Fruit fly (Drosophila melanogaster) whole organism, wandering third instar larva: ENCODE results near the gene CG6962.

ENCODE experiments used
- Abd-B ChIP-seq: fragments of >200 bp; optimal IDR thresholded peaks from 2 replicates; lab custom pipeline; 2017; ENCODE audit warnings: missing biosample characterization, missing genetic modification characterization
- CG32264 ChIP-seq: fragments of 200-800 bp; sonication (Bioruptor generic); optimal IDR thresholded peaks from 2 replicates; lab custom pipeline; 2016; ENCODE audit warnings: missing biosample characterization, missing genetic modification characterization
- CG9705 ChIP-seq: fragments of 200-800 bp; sonication (Bioruptor generic); optimal IDR thresholded peaks from 2 replicates; lab custom pipeline; 2018; ENCODE audit warnings: missing biosample characterization, mild to moderate bottlenecking, missing genetic modification characterization
- CrebA ChIP-seq: fragments of 200-800 bp; sonication (Bioruptor generic); optimal IDR thresholded peaks from 2 replicates; lab custom pipeline; 2016; ENCODE audit warnings: missing biosample characterization, mild to moderate bottlenecking, missing genetic modification characterization, borderline replicate concordance
- Dfd ChIP-seq: fragments of >200 bp; optimal IDR thresholded peaks from 2 replicates; lab custom pipeline; 2017; ENCODE audit warnings: missing biosample characterization, missing genetic modification characterization
- Dif ChIP-seq: fragments of 200-275, 200-300 bp; sonication (Bioruptor generic); optimal IDR thresholded peaks from 2 replicates; lab custom pipeline; 2018; ENCODE audit warnings: missing biosample characterization, missing genetic modification characterization; ENCODE audit not compliant: partially characterized antibody
- GATAd ChIP-seq: sonication (Bioruptor generic); optimal IDR thresholded peaks from 2 replicates; lab custom pipeline; 2016; ENCODE audit warnings: missing biosample characterization, missing genetic modification characterization
- HLH106 ChIP-seq: fragments of 200-800 bp; optimal IDR thresholded peaks from 3 replicates; lab custom pipeline; 2019; ENCODE audit warnings: missing biosample characterization, mild to moderate bottlenecking, missing genetic modification characterization, moderate library complexity
- Hnf4 ChIP-seq: fragments of 200-800 bp; sonication (Bioruptor generic); optimal IDR thresholded peaks from 2 replicates; lab custom pipeline; 2016; ENCODE audit warnings: missing biosample characterization, mild to moderate bottlenecking, missing genetic modification characterization
- Hr78 ChIP-seq: fragments of >200 bp; optimal IDR thresholded peaks from 2 replicates; lab custom pipeline; 2017; ENCODE audit warnings: missing biosample characterization, missing genetic modification characterization
- Hr83 ChIP-seq: fragments of 200-300 bp; sonication (Bioruptor generic); optimal IDR thresholded peaks from 2 replicates; lab custom pipeline; 2016; ENCODE audit warnings: missing biosample characterization, mild to moderate bottlenecking, missing genetic modification characterization, moderate library complexity; ENCODE audit not compliant: poor library complexity, severe bottlenecking
- Jra ChIP-seq: sonication (Bioruptor generic); optimal IDR thresholded peaks from 2 replicates; lab custom pipeline; 2016; ENCODE audit warnings: missing biosample characterization, missing genetic modification characterization
- Mio ChIP-seq: sonication (Bioruptor generic); optimal IDR thresholded peaks from 2 replicates; lab custom pipeline; 2016; ENCODE audit warnings: missing biosample characterization, missing genetic modification characterization
- Myc ChIP-seq: fragments of >200 bp; optimal IDR thresholded peaks from 2 replicates; lab custom pipeline; 2017
- N ChIP-seq: fragments of >200 bp; optimal IDR thresholded peaks from 2 replicates; lab custom pipeline; 2018; ENCODE audit warnings: missing biosample characterization, missing external identifiers, missing genetic modification characterization
- OdsH ChIP-seq: fragments of 200-800 bp; sonication (Bioruptor generic); optimal IDR thresholded peaks from 2 replicates; lab custom pipeline; 2016; ENCODE audit warnings: missing biosample characterization, mild to moderate bottlenecking, missing genetic modification characterization
- Rel ChIP-seq, 2 experiments: fragments of 200-800 bp; sonication (Bioruptor generic) in 1 of 2; optimal IDR thresholded peaks; 2 replicates in 1 of 2; 3 replicates in 1 of 2; lab custom pipeline; 2016 to 2019; ENCODE audit warnings: mild to moderate bottlenecking in 2 of 2, missing biosample characterization in 2 of 2, missing genetic modification characterization in 2 of 2, moderate library complexity in 1 of 2
- Sp1 ChIP-seq: fragments of 200-800 bp; sonication (Bioruptor generic); optimal IDR thresholded peaks from 3 replicates; lab custom pipeline; 2019; ENCODE audit warnings: missing biosample characterization, mild to moderate bottlenecking, missing genetic modification characterization, moderate library complexity
- Vsx2 ChIP-seq: fragments of 200-300, 225-300 bp; sonication (Bioruptor generic); optimal IDR thresholded peaks from 2 replicates; lab custom pipeline; 2018; ENCODE audit warnings: missing biosample characterization, missing genetic modification characterization; ENCODE audit not compliant: partially characterized antibody
- br ChIP-seq: fragments of 200-800 bp; sonication (Bioruptor generic); optimal IDR thresholded peaks from 2 replicates; lab custom pipeline; 2016; ENCODE audit warnings: missing biosample characterization, missing genetic modification characterization
- brk ChIP-seq: fragments of 200-800 bp; sonication (Bioruptor generic); optimal IDR thresholded peaks from 2 replicates; lab custom pipeline; 2016; ENCODE audit warnings: missing biosample characterization, mild to moderate bottlenecking, missing genetic modification characterization
- dl ChIP-seq, 2 experiments: fragments of 175-275, 200-275 bp in 1 of 2; fragments of 200-275 bp in 1 of 2; sonication (Bioruptor generic); optimal IDR thresholded peaks; lab custom pipeline; 2018; ENCODE audit warnings: mild to moderate bottlenecking in 2 of 2, missing biosample characterization in 2 of 2, missing genetic modification characterization in 2 of 2, moderate library complexity in 2 of 2; ENCODE audit not compliant: partially characterized antibody in 2 of 2, insufficient read depth in 1 of 2
- dmrt93B ChIP-seq: fragments of 200-800 bp; sonication (Bioruptor generic); optimal IDR thresholded peaks from 2 replicates; lab custom pipeline; 2018; ENCODE audit warnings: missing biosample characterization, mild to moderate bottlenecking, missing genetic modification characterization
- dsf ChIP-seq: sonication (Bioruptor generic); optimal IDR thresholded peaks from 2 replicates; lab custom pipeline; 2016; ENCODE audit warnings: missing biosample characterization, missing genetic modification characterization, borderline replicate concordance
- ey ChIP-seq: fragments of 200-800 bp; sonication (Bioruptor generic); optimal IDR thresholded peaks from 2 replicates; lab custom pipeline; 2016; ENCODE audit warnings: missing biosample characterization, missing genetic modification characterization
- foxo ChIP-seq, 2 experiments: fragments of 200-800 bp; sonication (Bioruptor generic); optimal IDR thresholded peaks; 2 replicates in 1 of 2; 3 replicates in 1 of 2; lab custom pipeline; 2016 to 2017; ENCODE audit warnings: missing biosample characterization in 2 of 2, missing genetic modification characterization in 2 of 2
- fru ChIP-seq: fragments of 200-800 bp; sonication (Bioruptor generic); optimal IDR thresholded peaks from 3 replicates; lab custom pipeline; 2016; ENCODE audit warnings: missing biosample characterization, mild to moderate bottlenecking, missing genetic modification characterization
- h ChIP-seq: fragments of 200-800 bp; sonication (Bioruptor generic); optimal IDR thresholded peaks from 3 replicates; lab custom pipeline; 2016; ENCODE audit warnings: missing biosample characterization, mild to moderate bottlenecking, missing genetic modification characterization
- jim ChIP-seq: fragments of 175-275, 200-325 bp; sonication (Bioruptor generic); optimal IDR thresholded peaks from 2 replicates; lab custom pipeline; 2016; ENCODE audit warnings: missing biosample characterization, mild to moderate bottlenecking, missing genetic modification characterization
- lola ChIP-seq: fragments of >200 bp; optimal IDR thresholded peaks from 2 replicates; lab custom pipeline; 2017; ENCODE audit warnings: missing biosample characterization, missing genetic modification characterization
- pan ChIP-seq: fragments of >200 bp; optimal IDR thresholded peaks from 2 replicates; lab custom pipeline; 2017
- psq ChIP-seq: fragments of 200-800 bp; sonication (Bioruptor generic); optimal IDR thresholded peaks from 3 replicates; lab custom pipeline; 2017; ENCODE audit warnings: missing biosample characterization, mild to moderate bottlenecking, missing genetic modification characterization, moderate library complexity
- rgr ChIP-seq: fragments of 200-800 bp; sonication (Bioruptor generic); optimal IDR thresholded peaks from 3 replicates; lab custom pipeline; 2016; ENCODE audit warnings: missing biosample characterization, mild to moderate bottlenecking, missing genetic modification characterization
- sage ChIP-seq: fragments of 200-800 bp; sonication (Bioruptor generic); optimal IDR thresholded peaks from 2 replicates; lab custom pipeline; 2016; ENCODE audit warnings: missing biosample characterization, mild to moderate bottlenecking, missing genetic modification characterization
- sv ChIP-seq: fragments of 200-800 bp; sonication (Bioruptor generic); optimal IDR thresholded peaks from 3 replicates; lab custom pipeline; 2016; ENCODE audit warnings: missing biosample characterization, missing genetic modification characterization
- tai ChIP-seq: sonication (Bioruptor generic); optimal IDR thresholded peaks from 2 replicates; lab custom pipeline; 2016; ENCODE audit warnings: missing biosample characterization, missing genetic modification characterization
- usp ChIP-seq: fragments of >200 bp; optimal IDR thresholded peaks from 2 replicates; lab custom pipeline; 2017; ENCODE audit warnings: missing biosample characterization, missing genetic modification characterization
- woc ChIP-seq: sonication (Bioruptor generic); optimal IDR thresholded peaks from 2 replicates; lab custom pipeline; 2016; ENCODE audit warnings: missing biosample characterization, mild to moderate bottlenecking, missing genetic modification characterization

Gene CG6962

DNA sequence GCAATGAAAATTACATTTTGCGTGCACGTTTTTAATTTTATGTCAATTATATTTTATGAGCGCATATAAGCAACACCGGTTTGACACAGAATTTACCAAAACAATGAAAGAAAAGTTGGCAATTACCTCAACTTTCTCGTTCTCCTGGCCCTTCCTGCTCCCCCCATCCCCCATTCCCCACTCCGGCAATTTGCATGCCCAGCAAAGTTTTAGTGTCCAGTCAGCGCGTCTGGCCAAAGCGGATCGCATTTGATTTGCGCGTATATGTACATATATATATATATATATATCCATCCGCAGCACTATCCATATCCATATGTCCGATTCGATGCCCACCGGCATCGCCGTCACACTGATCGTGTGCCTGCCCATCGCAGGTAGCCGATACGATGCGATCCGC is 5.6 kb downstream of the CG6962 start:
- TF ChIP-seq psq (GFP tag; lab: Kevin White, UChicago), result no peak
- no peak for TF ChIP-seq br (GFP tag; lab: Kevin White, UChicago)
- no peak for TF ChIP-seq Dfd (GFP tag; lab: Kevin White, UChicago)
- TF ChIP-seq sv, result no peak
- no peak for TF ChIP-seq foxo (GFP tag; optimal IDR thresholded peaks at IDR 0.05; lab: Kevin White, UChicago)
- TF ChIP-seq Abd-B (GFP tag; lab: Kevin White, UChicago), result no peak
- no peak for TF ChIP-seq lola (GFP tag; lab: Kevin White, UChicago)
- no peak for TF ChIP-seq Vsx2 (GFP tag; lab: Kevin White, UChicago)
- TF ChIP-seq dsf (GFP tag; lab: Kevin White, UChicago), result no peak
- TF ChIP-seq N (GFP tag; lab: Kevin White, UChicago), result no peak

dm6 chr3R:11872692-11873091 is 9.6 kb downstream of the CG6962 start:
- TF ChIP-seq br (GFP tag; lab: Kevin White, UChicago) (peak; percentile 45), dsf (GFP tag; lab: Kevin White, UChicago) (no peak), h (GFP tag; lab: Kevin White, UChicago) (peak; percentile 78), usp (GFP tag; lab: Kevin White, UChicago) (no peak), OdsH (GFP tag; lab: Kevin White, UChicago) (peak; percentile 48), N (GFP tag; lab: Kevin White, UChicago) (no peak), Vsx2 (GFP tag; lab: Kevin White, UChicago) (no peak), dl (GFP tag; optimal IDR thresholded peaks at IDR 0.05; lab: Kevin White, UChicago; ENCODE audit: insufficient read depth in 1 of 2, partially characterized antibody in 2 of 2) (no peak), Mio (GFP tag; lab: Kevin White, UChicago) (no peak), HLH106 (tag; lab: Kevin White, UChicago) (peak; percentile 77), Dif (no peak), foxo (GFP tag; optimal IDR thresholded peaks at IDR 0.05; lab: Kevin White, UChicago) (peak in 1 of 2 experiments; percentile 85), Myc (lab: Kevin White, UChicago) (no peak), rgr (GFP tag; lab: Kevin White, UChicago) (peak; percentile 59), Sp1 (peak; percentile 62), jim (no peak), Hnf4 (peak; percentile 47), ey (GFP tag; lab: Kevin White, UChicago) (peak; percentile 17), Hr83 (GFP tag; lab: Kevin White, UChicago) (no peak), CrebA (GFP tag; lab: Kevin White, UChicago) (peak; percentile 5), CG32264 (GFP tag; lab: Kevin White, UChicago) (no peak), CG9705 (no peak), psq (GFP tag; lab: Kevin White, UChicago) (peak; percentile 55), dmrt93B (GFP tag; lab: Kevin White, UChicago) (peak; percentile 49), tai (no peak), Dfd (GFP tag; lab: Kevin White, UChicago) (no peak), Abd-B (GFP tag; lab: Kevin White, UChicago) (no peak), lola (GFP tag; lab: Kevin White, UChicago) (no peak), GATAd (GFP tag; lab: Kevin White, UChicago) (no peak), sv (no peak), fru (GFP tag; lab: Kevin White, UChicago) (peak; percentile 81), sage (GFP tag; lab: Kevin White, UChicago) (peak; percentile 3), woc (GFP tag; lab: Kevin White, UChicago) (peak; percentile 43), pan (no peak), Jra (GFP tag; lab: Kevin White, UChicago) (no peak), Hr78 (GFP tag; lab: Kevin White, UChicago) (no peak), brk (GFP tag; lab: Kevin White, UChicago) (no peak), Rel (GFP tag; optimal IDR thresholded peaks at IDR 0.05; lab: Kevin White, UChicago) (peak; percentile 19), Rel (tag; optimal IDR thresholded peaks at IDR 0.05; lab: Kevin White, UChicago) (no peak)
